Fruit fly (Drosophila melanogaster) whole organism, wandering third instar larva: Measurements from ENCODE around the gene CG33271.
A peak's percentile ranks its signal among the peaks of the same experiment; 100 is the strongest.

ENCODE experiments used
- Abd-B ChIP-seq: fragments of >200 bp; optimal IDR thresholded peaks from 2 replicates; lab custom pipeline; 2017; ENCODE audit warnings: missing biosample characterization, missing genetic modification characterization
- CG32264 ChIP-seq: fragments of 200-800 bp; sonication (Bioruptor generic); optimal IDR thresholded peaks from 2 replicates; lab custom pipeline; 2016; ENCODE audit warnings: missing biosample characterization, missing genetic modification characterization
- CG9705 ChIP-seq: fragments of 200-800 bp; sonication (Bioruptor generic); optimal IDR thresholded peaks from 2 replicates; lab custom pipeline; 2018; ENCODE audit warnings: missing biosample characterization, mild to moderate bottlenecking, missing genetic modification characterization
- CrebA ChIP-seq: fragments of 200-800 bp; sonication (Bioruptor generic); optimal IDR thresholded peaks from 2 replicates; lab custom pipeline; 2016; ENCODE audit warnings: missing biosample characterization, mild to moderate bottlenecking, missing genetic modification characterization, borderline replicate concordance
- Dfd ChIP-seq: fragments of >200 bp; optimal IDR thresholded peaks from 2 replicates; lab custom pipeline; 2017; ENCODE audit warnings: missing biosample characterization, missing genetic modification characterization
- GATAd ChIP-seq: sonication (Bioruptor generic); optimal IDR thresholded peaks from 2 replicates; lab custom pipeline; 2016; ENCODE audit warnings: missing biosample characterization, missing genetic modification characterization
- HLH106 ChIP-seq: fragments of 200-800 bp; optimal IDR thresholded peaks from 3 replicates; lab custom pipeline; 2019; ENCODE audit warnings: missing biosample characterization, mild to moderate bottlenecking, missing genetic modification characterization, moderate library complexity
- Hnf4 ChIP-seq: fragments of 200-800 bp; sonication (Bioruptor generic); optimal IDR thresholded peaks from 2 replicates; lab custom pipeline; 2016; ENCODE audit warnings: missing biosample characterization, mild to moderate bottlenecking, missing genetic modification characterization
- Hr78 ChIP-seq: fragments of >200 bp; optimal IDR thresholded peaks from 2 replicates; lab custom pipeline; 2017; ENCODE audit warnings: missing biosample characterization, missing genetic modification characterization
- N ChIP-seq: fragments of >200 bp; optimal IDR thresholded peaks from 2 replicates; lab custom pipeline; 2018; ENCODE audit warnings: missing biosample characterization, missing external identifiers, missing genetic modification characterization
- OdsH ChIP-seq: fragments of 200-800 bp; sonication (Bioruptor generic); optimal IDR thresholded peaks from 2 replicates; lab custom pipeline; 2016; ENCODE audit warnings: missing biosample characterization, mild to moderate bottlenecking, missing genetic modification characterization
- Rel ChIP-seq, 2 experiments: fragments of 200-800 bp; sonication (Bioruptor generic) in 1 of 2; optimal IDR thresholded peaks; 2 replicates in 1 of 2; 3 replicates in 1 of 2; lab custom pipeline; 2016 to 2019; ENCODE audit warnings: mild to moderate bottlenecking in 2 of 2, missing biosample characterization in 2 of 2, missing genetic modification characterization in 2 of 2, moderate library complexity in 1 of 2
- Sp1 ChIP-seq: fragments of 200-800 bp; sonication (Bioruptor generic); optimal IDR thresholded peaks from 3 replicates; lab custom pipeline; 2019; ENCODE audit warnings: missing biosample characterization, mild to moderate bottlenecking, missing genetic modification characterization, moderate library complexity
- br ChIP-seq: fragments of 200-800 bp; sonication (Bioruptor generic); optimal IDR thresholded peaks from 2 replicates; lab custom pipeline; 2016; ENCODE audit warnings: missing biosample characterization, missing genetic modification characterization
- dl ChIP-seq, 2 experiments: fragments of 175-275, 200-275 bp in 1 of 2; fragments of 200-275 bp in 1 of 2; sonication (Bioruptor generic); optimal IDR thresholded peaks; lab custom pipeline; 2018; ENCODE audit warnings: mild to moderate bottlenecking in 2 of 2, missing biosample characterization in 2 of 2, missing genetic modification characterization in 2 of 2, moderate library complexity in 2 of 2; ENCODE audit not compliant: partially characterized antibody in 2 of 2, insufficient read depth in 1 of 2
- dmrt93B ChIP-seq: fragments of 200-800 bp; sonication (Bioruptor generic); optimal IDR thresholded peaks from 2 replicates; lab custom pipeline; 2018; ENCODE audit warnings: missing biosample characterization, mild to moderate bottlenecking, missing genetic modification characterization
- dsf ChIP-seq: sonication (Bioruptor generic); optimal IDR thresholded peaks from 2 replicates; lab custom pipeline; 2016; ENCODE audit warnings: missing biosample characterization, missing genetic modification characterization, borderline replicate concordance
- foxo ChIP-seq, 2 experiments: fragments of 200-800 bp; sonication (Bioruptor generic); optimal IDR thresholded peaks; 2 replicates in 1 of 2; 3 replicates in 1 of 2; lab custom pipeline; 2016 to 2017; ENCODE audit warnings: missing biosample characterization in 2 of 2, missing genetic modification characterization in 2 of 2
- pan ChIP-seq: fragments of >200 bp; optimal IDR thresholded peaks from 2 replicates; lab custom pipeline; 2017
- rgr ChIP-seq: fragments of 200-800 bp; sonication (Bioruptor generic); optimal IDR thresholded peaks from 3 replicates; lab custom pipeline; 2016; ENCODE audit warnings: missing biosample characterization, mild to moderate bottlenecking, missing genetic modification characterization
- sv ChIP-seq: fragments of 200-800 bp; sonication (Bioruptor generic); optimal IDR thresholded peaks from 3 replicates; lab custom pipeline; 2016; ENCODE audit warnings: missing biosample characterization, missing genetic modification characterization
- woc ChIP-seq: sonication (Bioruptor generic); optimal IDR thresholded peaks from 2 replicates; lab custom pipeline; 2016; ENCODE audit warnings: missing biosample characterization, mild to moderate bottlenecking, missing genetic modification characterization

Gene CG33271

dm6 chr3L:11609153-11609809, 32.0 kb upstream of the CG33271 start, which contains the start of gene Duba:
Duba (minus strand) TSS chr3L:11609465.
- TF ChIP-seq Hnf4 (GFP tag; lab: Kevin White, UChicago), result no peak
- TF ChIP-seq Rel (GFP tag; optimal IDR thresholded peaks at IDR 0.05; lab: Kevin White, UChicago), result no peak
- peak; percentile 75 for TF ChIP-seq Rel (tag; optimal IDR thresholded peaks at IDR 0.05; lab: Kevin White, UChicago)
- peak; percentile 36 for TF ChIP-seq Hr78 (GFP tag; lab: Kevin White, UChicago)
- TF ChIP-seq dmrt93B (GFP tag; lab: Kevin White, UChicago), result no peak

DNA sequence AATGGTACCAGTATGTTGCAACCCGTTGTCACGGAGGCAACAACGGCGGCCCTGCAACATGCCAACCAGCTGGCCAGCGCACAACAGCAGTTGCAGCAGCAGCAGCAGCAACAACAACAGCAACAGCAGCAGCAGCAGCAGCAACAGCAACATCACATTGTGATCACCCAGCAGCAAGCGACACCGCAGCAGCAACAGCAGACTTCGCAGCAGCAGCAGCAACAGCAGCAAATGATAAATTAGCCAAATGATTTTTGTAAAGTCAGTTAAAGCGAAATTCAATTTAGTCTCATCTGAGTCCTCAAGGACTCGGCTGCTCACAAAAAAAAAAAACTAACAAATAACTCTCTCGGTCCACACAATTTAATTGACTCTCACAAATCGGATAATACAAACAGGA, 26.9 kb upstream of the CG33271 start:
- TF ChIP-seq Dfd (GFP tag; lab: Kevin White, UChicago) (peak; percentile 93), br (GFP tag; lab: Kevin White, UChicago) (no peak)

dm6 chr3L:11602040-11602439, 24.7 kb upstream of the CG33271 start:
- no peak for TF ChIP-seq woc (GFP tag; lab: Kevin White, UChicago)
- TF ChIP-seq dmrt93B (GFP tag; lab: Kevin White, UChicago), result no peak
- TF ChIP-seq GATAd, result no peak
- no peak for TF ChIP-seq CG9705
- TF ChIP-seq CG32264 (GFP tag; lab: Kevin White, UChicago), result no peak
- TF ChIP-seq Rel (GFP tag; optimal IDR thresholded peaks at IDR 0.05; lab: Kevin White, UChicago), result no peak
- TF ChIP-seq Rel (tag; optimal IDR thresholded peaks at IDR 0.05; lab: Kevin White, UChicago), result no peak
- no peak for TF ChIP-seq pan

- TF ChIP-seq br (GFP tag; lab: Kevin White, UChicago) (no peak), N (GFP tag; lab: Kevin White, UChicago) (no peak), CrebA (GFP tag; lab: Kevin White, UChicago) (no peak), sv (GFP tag; lab: Kevin White, UChicago) (no peak), Hr78 (GFP tag; lab: Kevin White, UChicago) (no peak), CG32264 (GFP tag; lab: Kevin White, UChicago) (no peak), GATAd (no peak), HLH106 (tag; lab: Kevin White, UChicago) (no peak)
These were observed 23.8 kb upstream of the CG33271 start for dm6 chr3L:11601133-11601532.

dm6 chr3L:11599965-11600420, 22.7 kb upstream of the CG33271 start, which contains the start of the genes CG14137 and CG46394:
CG14137 (minus strand) TSS chr3L:11600065.
CG46394 (plus strand) TSS chr3L:11600370.
- TF ChIP-seq GATAd (no peak), Dfd (GFP tag; lab: Kevin White, UChicago) (peak; percentile 84)

DNA sequence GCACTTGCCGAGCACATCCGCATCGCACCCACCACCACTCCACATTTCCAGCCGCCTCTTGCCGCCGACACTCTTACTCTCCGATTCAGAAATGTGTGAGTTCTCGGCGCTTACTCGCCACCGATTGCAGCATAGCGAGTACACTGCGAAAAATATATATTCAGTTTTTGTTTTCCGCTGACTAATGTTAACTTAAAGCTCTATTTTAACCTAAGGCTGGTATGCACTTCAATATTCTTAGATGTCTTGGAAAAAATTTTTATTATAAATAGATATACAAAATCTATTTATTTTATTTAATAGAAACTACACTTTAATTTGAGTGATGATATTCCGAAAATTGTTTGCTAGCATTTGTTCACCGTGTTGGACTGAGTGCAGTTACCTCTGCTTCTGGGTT, 22.0 kb upstream of the CG33271 start:
- no peak for TF ChIP-seq OdsH
- peak; percentile 30 for TF ChIP-seq Sp1 (GFP tag; lab: Kevin White, UChicago)
- peak in 1 of 2 experiments; percentile 32 for TF ChIP-seq foxo (GFP tag; optimal IDR thresholded peaks at IDR 0.05; lab: Kevin White, UChicago)
- TF ChIP-seq rgr (GFP tag; lab: Kevin White, UChicago), result peak; percentile 3
- TF ChIP-seq HLH106 (tag; lab: Kevin White, UChicago), result peak; percentile 32

dm6 chr3L:11596585-11597252, 19.4 kb upstream of the CG33271 start, which contains the start of gene CG7368:
CG7368 (plus strand) TSS chr3L:11597202.
- TF ChIP-seq dl (GFP tag; optimal IDR thresholded peaks at IDR 0.05; lab: Kevin White, UChicago; ENCODE audit: insufficient read depth in 1 of 2, partially characterized antibody in 2 of 2), result peak in 1 of 2 experiments; percentile 2
- TF ChIP-seq Abd-B (GFP tag; lab: Kevin White, UChicago), result no peak

dm6 chr3L:11593778-11594177, 16.5 kb upstream of the CG33271 start:
- TF ChIP-seq dsf (GFP tag; lab: Kevin White, UChicago) (no peak), HLH106 (tag; lab: Kevin White, UChicago) (peak; percentile 23), Sp1 (GFP tag; lab: Kevin White, UChicago) (peak; percentile 52), Dfd (GFP tag; lab: Kevin White, UChicago) (no peak), OdsH (no peak), foxo (GFP tag; optimal IDR thresholded peaks at IDR 0.05; lab: Kevin White, UChicago) (peak in 1 of 2 experiments; percentile 18)
- TF ChIP-seq, all 38 proteins: peak for 3
